Fruit fly (Drosophila melanogaster) whole organism, embryonic: Measurements from ENCODE around the gene His3.3A.

ENCODE experiments used
- Atf6 ChIP-seq: fragments of 200-800 bp; sonication (Bioruptor generic); IDR thresholded peaks from 2 replicates; pipeline ENCODE4 v1.3.6; 2022; ENCODE audit warnings: missing biosample characterization, missing genetic modification characterization
- Awh ChIP-seq: fragments of 200-800 bp; sonication (Bioruptor generic); IDR thresholded peaks from 2 replicates; pipeline ENCODE4, ENCODE4 v1.3.6; 2022; ENCODE audit warnings: missing biosample characterization, missing genetic modification characterization
- CG10267 ChIP-seq: fragments of 200-800 bp; sonication (Bioruptor generic); optimal IDR thresholded peaks from 2 replicates; lab custom pipeline; 2018; ENCODE audit warnings: missing biosample characterization, mild to moderate bottlenecking, missing genetic modification characterization, moderate library complexity
- CG12942 ChIP-seq: fragments of 200-800 bp; sonication (Bioruptor generic); optimal IDR thresholded peaks from 3 replicates; lab custom pipeline; 2016; ENCODE audit warnings: missing biosample characterization, missing genetic modification characterization
- CG13123 ChIP-seq: fragments of 200-800 bp; sonication (Bioruptor generic); optimal IDR thresholded peaks from 2 replicates; lab custom pipeline; 2016; ENCODE audit warnings: missing biosample characterization, missing genetic modification characterization
- CG13894 ChIP-seq: fragments of 200-800 bp; sonication (Bioruptor generic); optimal IDR thresholded peaks from 3 replicates; lab custom pipeline; 2018; ENCODE audit warnings: missing biosample characterization, mild to moderate bottlenecking, missing genetic modification characterization, moderate library complexity
- CG14965 ChIP-seq: fragments of 200-800 bp; sonication (Bioruptor generic); optimal IDR thresholded peaks from 2 replicates; lab custom pipeline; 2016; ENCODE audit warnings: missing biosample characterization, missing genetic modification characterization, borderline replicate concordance
- CG16779 ChIP-seq: fragments of 200-800 bp; sonication (Bioruptor generic); IDR thresholded peaks from 2 replicates; pipeline ENCODE4 v1.3.6; 2022; ENCODE audit warnings: missing biosample characterization, missing genetic modification characterization
- CG16863 ChIP-seq: fragments of 200-800 bp; sonication (Bioruptor generic); optimal IDR thresholded peaks from 3 replicates; lab custom pipeline; 2016; ENCODE audit warnings: missing biosample characterization, missing genetic modification characterization
- CG17612 ChIP-seq: fragments of 200-800 bp; sonication (Bioruptor generic); IDR thresholded peaks from 2 replicates; pipeline ENCODE4 v1.3.6; 2022; ENCODE audit warnings: missing biosample characterization, missing genetic modification characterization
- CG2202 ChIP-seq: fragments of 200-800 bp; sonication (Bioruptor generic); optimal IDR thresholded peaks from 2 replicates; lab custom pipeline; 2018; ENCODE audit warnings: missing biosample characterization, mild to moderate bottlenecking, missing genetic modification characterization
- CG3163 ChIP-seq: fragments of 200-800 bp; sonication (Bioruptor generic); optimal IDR thresholded peaks from 3 replicates; lab custom pipeline; 2016; ENCODE audit warnings: missing biosample characterization, missing genetic modification characterization
- CG3281 ChIP-seq: fragments of 200-800 bp; sonication (Bioruptor generic); optimal IDR thresholded peaks from 3 replicates; lab custom pipeline; 2017; ENCODE audit warnings: missing biosample characterization, mild to moderate bottlenecking, missing genetic modification characterization
- CG3407 ChIP-seq: fragments of 200-800 bp; sonication (Bioruptor generic); optimal IDR thresholded peaks from 2 replicates; lab custom pipeline; 2018; ENCODE audit warnings: missing biosample characterization, mild to moderate bottlenecking, missing genetic modification characterization
- CG6689 ChIP-seq: fragments of 200-800 bp; sonication (Bioruptor generic); IDR thresholded peaks from 2 replicates; pipeline ENCODE4 v1.3.6; 2022; ENCODE audit warnings: missing biosample characterization, missing genetic modification characterization
- CG6854 ChIP-seq: fragments of 200-800 bp; sonication (Bioruptor generic); optimal IDR thresholded peaks from 3 replicates; lab custom pipeline; 2017; ENCODE audit warnings: missing biosample characterization, mild to moderate bottlenecking, missing genetic modification characterization
- CG7372 ChIP-seq: fragments of 200-800 bp; sonication (Bioruptor generic); IDR thresholded peaks from 2 replicates; pipeline ENCODE4 v1.3.6; 2022; ENCODE audit warnings: missing biosample characterization, missing genetic modification characterization
- CG7839 ChIP-seq: fragments of 200-800 bp; sonication (Bioruptor generic); optimal IDR thresholded peaks from 3 replicates; lab custom pipeline; 2018; ENCODE audit warnings: missing biosample characterization, mild to moderate bottlenecking, missing genetic modification characterization, moderate library complexity
- CG8290 ChIP-seq, 3 experiments: fragments of 200-800 bp; sonication (Bioruptor generic); optimal IDR thresholded peaks; 2 replicates each; lab custom pipeline; 2016 to 2019; ENCODE audit warnings: missing biosample characterization in 3 of 3, missing genetic modification characterization in 3 of 3, mild to moderate bottlenecking in 2 of 3, moderate library complexity in 1 of 3
- CG8944 ChIP-seq: fragments of 200-800 bp; sonication (Bioruptor generic); optimal IDR thresholded peaks from 3 replicates; lab custom pipeline; 2016; ENCODE audit warnings: missing biosample characterization, missing genetic modification characterization
- CG9817 ChIP-seq: fragments of 200-800 bp; sonication (Bioruptor generic); optimal IDR thresholded peaks from 2 replicates; lab custom pipeline; 2018; ENCODE audit warnings: missing biosample characterization, mild to moderate bottlenecking, missing genetic modification characterization, moderate library complexity
- CTCF ChIP-seq: fragments of 200-800 bp; sonication (Bioruptor generic); optimal IDR thresholded peaks from 2 replicates; lab custom pipeline; 2017; ENCODE audit warnings: missing biosample characterization, mild to moderate bottlenecking, missing genetic modification characterization, moderate library complexity
- Dll ChIP-seq: fragments of 200-800 bp; sonication (Bioruptor generic); IDR thresholded peaks from 4 replicates; pipeline ENCODE4 v1.3.6; 2022; ENCODE audit warnings: missing biosample characterization, missing genetic modification characterization; ENCODE audit not compliant: partially characterized antibody
- Hand ChIP-seq: fragments of 200-800 bp; sonication (Bioruptor generic); optimal IDR thresholded peaks from 2 replicates; lab custom pipeline; 2017; ENCODE audit warnings: mild to moderate bottlenecking, missing biosample characterization, missing genetic modification reagents, missing genetic modification characterization
- Hr39 ChIP-seq: fragments of >200 bp; optimal IDR thresholded peaks from 2 replicates; lab custom pipeline; 2017
- Optix ChIP-seq: fragments of 200-800 bp; sonication (Bioruptor generic); IDR thresholded peaks from 3 replicates; pipeline ENCODE4 v1.3.6; 2022; ENCODE audit warnings: missing biosample characterization, missing genetic modification characterization
- Poxn ChIP-seq: fragments of 200-800 bp; sonication (Bioruptor generic); IDR thresholded peaks from 2 replicates; pipeline ENCODE4 v1.3.6; 2022; ENCODE audit warnings: missing biosample characterization, missing genetic modification characterization
- Tbp ChIP-seq: fragments of >200 bp; optimal IDR thresholded peaks from 2 replicates; lab custom pipeline; 2018; ENCODE audit warnings: missing biosample characterization, missing genetic modification characterization
- Xbp1 ChIP-seq: fragments of 200-800 bp; sonication (Bioruptor generic); optimal IDR thresholded peaks from 3 replicates; lab custom pipeline; 2016; ENCODE audit warnings: missing biosample characterization, mild to moderate bottlenecking, missing genetic modification characterization
- ase ChIP-seq: fragments of 200-800 bp; sonication (Bioruptor generic); IDR thresholded peaks from 3 replicates; pipeline ENCODE4 v1.3.6; 2022; ENCODE audit warnings: missing biosample characterization, missing genetic modification characterization
- cg ChIP-seq: fragments of 200-800 bp; sonication (Bioruptor generic); optimal IDR thresholded peaks from 3 replicates; lab custom pipeline; 2019; ENCODE audit warnings: missing biosample characterization, mild to moderate bottlenecking, missing genetic modification characterization, moderate library complexity
- cwo ChIP-seq: fragments of 200-800 bp; sonication (Bioruptor generic); optimal IDR thresholded peaks from 3 replicates; lab custom pipeline; 2017; ENCODE audit warnings: missing biosample characterization, missing genetic modification characterization, mild to moderate bottlenecking, moderate library complexity, missing genetic modification reagents
- dati ChIP-seq: fragments of 200-800 bp; sonication (Bioruptor generic); IDR thresholded peaks from 2 replicates; pipeline ENCODE4 v1.3.6; 2022; ENCODE audit warnings: missing biosample characterization, missing genetic modification characterization
- dm ChIP-seq: fragments of 200-800 bp; sonication (Bioruptor generic); optimal IDR thresholded peaks from 3 replicates; lab custom pipeline; 2016; ENCODE audit warnings: missing biosample characterization, missing genetic modification characterization
- dpn ChIP-seq, 2 experiments: fragments of 200-800 bp; sonication (Bioruptor generic); optimal IDR thresholded peaks; 3 replicates each; lab custom pipeline; 2016; ENCODE audit warnings: missing biosample characterization in 2 of 2, missing genetic modification characterization in 2 of 2
- en ChIP-seq: fragments of 200-800 bp; sonication (Bioruptor generic); optimal IDR thresholded peaks from 2 replicates; lab custom pipeline; 2016; ENCODE audit warnings: missing biosample characterization, missing genetic modification characterization
- ewg ChIP-seq: fragments of 200-800 bp; sonication (Bioruptor generic); optimal IDR thresholded peaks from 3 replicates; lab custom pipeline; 2017; ENCODE audit warnings: mild to moderate bottlenecking, missing biosample characterization, missing genetic modification reagents, missing genetic modification characterization
- gce ChIP-seq: fragments of 200-800 bp; sonication (Bioruptor generic); IDR thresholded peaks from 3 replicates; pipeline ENCODE4 v1.3.6; 2022; ENCODE audit warnings: missing biosample characterization, missing genetic modification characterization
- gro ChIP-seq: fragments of 200-800 bp; sonication (Bioruptor generic); optimal IDR thresholded peaks from 2 replicates; lab custom pipeline; 2016; ENCODE audit warnings: missing biosample characterization, missing genetic modification characterization
- klu ChIP-seq: fragments of 200-800 bp; sonication (Bioruptor generic); IDR thresholded peaks from 2 replicates; pipeline ENCODE4 v1.3.6; 2022; ENCODE audit warnings: missing biosample characterization, missing genetic modification characterization
- lmd ChIP-seq: fragments of 200-800 bp; sonication (Bioruptor generic); IDR thresholded peaks from 2 replicates; pipeline ENCODE4 v1.3.6; 2022; ENCODE audit warnings: missing biosample characterization, missing genetic modification characterization
- maf-S ChIP-seq: fragments of 200-800 bp; sonication (Bioruptor generic); optimal IDR thresholded peaks from 2 replicates; lab custom pipeline; 2016; ENCODE audit warnings: missing biosample characterization, missing genetic modification characterization
- pb ChIP-seq: fragments of 200-800 bp; sonication (Bioruptor generic); optimal IDR thresholded peaks from 3 replicates; lab custom pipeline; 2016; ENCODE audit warnings: missing biosample characterization, missing genetic modification characterization
- sens ChIP-seq: fragments of 200-800 bp; sonication (Bioruptor generic); peaks from one replicate; lab custom pipeline; 2016; ENCODE audit warnings: missing biosample characterization, missing genetic modification characterization
- sima ChIP-seq: fragments of 200-800 bp; sonication (Bioruptor generic); optimal IDR thresholded peaks from 2 replicates; lab custom pipeline; 2016; ENCODE audit warnings: missing biosample characterization, missing genetic modification characterization
- ssp ChIP-seq: fragments of 200-800 bp; sonication (Bioruptor generic); IDR thresholded peaks from 2 replicates; pipeline ENCODE4 v1.3.6; 2022; ENCODE audit warnings: missing biosample characterization, missing genetic modification characterization
- stc ChIP-seq: fragments of 200-800 bp; sonication (Bioruptor generic); IDR thresholded peaks from 2 replicates; pipeline ENCODE4 v1.3.6; 2022; ENCODE audit warnings: missing biosample characterization, missing genetic modification characterization
- tap ChIP-seq: fragments of 200-800 bp; optimal IDR thresholded peaks from 3 replicates; lab custom pipeline; 2019; ENCODE audit warnings: missing biosample characterization, mild to moderate bottlenecking, missing genetic modification characterization, moderate library complexity
- tgo ChIP-seq: fragments of 200-800 bp; sonication (Bioruptor generic); IDR thresholded peaks from 3 replicates; pipeline ENCODE4 v1.3.6; 2022; ENCODE audit warnings: missing biosample characterization, missing genetic modification characterization
- tin ChIP-seq: fragments of 200-800 bp; sonication (Bioruptor generic); optimal IDR thresholded peaks from 3 replicates; lab custom pipeline; 2016; ENCODE audit warnings: missing biosample characterization, missing genetic modification characterization
- ttk ChIP-seq: fragments of 200-800 bp; sonication (Bioruptor generic); IDR thresholded peaks from 2 replicates; pipeline ENCODE4 v2.1.2; 2022; ENCODE audit warnings: missing biosample characterization, missing genetic modification characterization
- twi ChIP-seq: fragments of 200-800 bp; optimal IDR thresholded peaks from 2 replicates; lab custom pipeline; 2019; ENCODE audit warnings: missing biosample characterization, mild to moderate bottlenecking, missing genetic modification characterization, moderate library complexity
- z ChIP-seq: fragments of 200-800 bp; sonication (Bioruptor generic); IDR thresholded peaks from 3 replicates; pipeline ENCODE4 v1.3.6; 2022; ENCODE audit warnings: missing biosample characterization, missing genetic modification characterization

Gene His3.3A

dm6 chr2L:5010784-5011260, 44.0 kb upstream of the His3.3A start, which contains the start of the genes CG31917, Tfb5 and SelT (continued):
- TF ChIP-seq CG3281 (GFP tag; lab: Kevin White, UChicago) = no peak
- TF ChIP-seq ttk = no peak
- TF ChIP-seq tgo = peak; percentile 43; the same call in 1 of the 3 replicates
- no peak for TF ChIP-seq klu (GFP tag; lab: Robert Waterston, UW)
- no peak for TF ChIP-seq CG6854 (GFP tag; lab: Kevin White, UChicago)
- TF ChIP-seq Optix = no peak
- no peak for TF ChIP-seq en (GFP tag; lab: Kevin White, UChicago)
- TF ChIP-seq Tbp = no peak
- peak; percentile 2 for TF ChIP-seq CG3163
- peak; percentile 28 for TF ChIP-seq cwo (GFP tag; lab: Kevin White, UChicago)
- TF ChIP-seq ewg (GFP tag; lab: Kevin White, UChicago) = peak; percentile 36
- TF ChIP-seq CTCF (GFP tag; lab: Kevin White, UChicago) = no peak
- TF ChIP-seq sima = no peak
- peak; percentile 16 to 67 for TF ChIP-seq dpn (GFP tag; optimal IDR thresholded peaks at IDR 0.05; lab: Kevin White, UChicago)
- no peak for TF ChIP-seq z (GFP tag; lab: Robert Waterston, UW)
- TF ChIP-seq dm = peak; percentile 62
- TF ChIP-seq CG16863 (GFP tag; lab: Kevin White, UChicago) = peak; percentile 57
- peak; percentile 59 for TF ChIP-seq CG12942 (GFP tag; lab: Kevin White, UChicago)
- TF ChIP-seq gce (GFP tag; lab: Robert Waterston, UW) = no peak
- no peak for TF ChIP-seq CG3407 (GFP tag; lab: Kevin White, UChicago)
- peak; percentile 32 for TF ChIP-seq maf-S
- no peak for TF ChIP-seq CG14965 (GFP tag; lab: Kevin White, UChicago)
- 0 out of 2 replicates have a peak, but pooled peaks have one; percentile 21 for TF ChIP-seq CG7372 (GFP tag; lab: Robert Waterston, UW)
- peak; percentile 45 for TF ChIP-seq gro (GFP tag; lab: Kevin White, UChicago)
- peak; percentile 64 for TF ChIP-seq CG8290 (GFP tag; optimal IDR thresholded peaks at IDR 0.05; lab: Kevin White, UChicago)
- no peak for TF ChIP-seq CG8290 (tag; optimal IDR thresholded peaks at IDR 0.05; lab: Kevin White, UChicago)
- peak; percentile 89 for TF ChIP-seq Dll (GFP tag; lab: Robert Waterston, UW)
- TF ChIP-seq CG9817 (tag; lab: Kevin White, UChicago) = peak; percentile 75
- no peak for TF ChIP-seq Poxn (GFP tag; lab: Robert Waterston, UW)
- TF ChIP-seq dati = no peak
- no peak for TF ChIP-seq CG16779
- TF ChIP-seq sens (GFP tag; lab: Kevin White, UChicago) = peak; percentile 89
- TF ChIP-seq CG8944 (GFP tag; lab: Kevin White, UChicago) = peak; percentile 36
- peak; percentile 59 for TF ChIP-seq CG7839 (tag; lab: Kevin White, UChicago)
- no peak for TF ChIP-seq Hand (GFP tag; lab: Kevin White, UChicago)
- TF ChIP-seq twi (tag; lab: Kevin White, UChicago) = peak; percentile 50
- no peak for TF ChIP-seq CG17612 (GFP tag; lab: Robert Waterston, UW)
- TF ChIP-seq CG2202 (tag; lab: Kevin White, UChicago) = no peak
- no peak for TF ChIP-seq pb (GFP tag; lab: Kevin White, UChicago)
- no peak for TF ChIP-seq CG13894 (tag; lab: Kevin White, UChicago)
- TF ChIP-seq tin (GFP tag; lab: Kevin White, UChicago) = peak; percentile 51
- TF ChIP-seq Xbp1 = peak; percentile 65
- no peak for TF ChIP-seq cg (GFP tag; lab: Kevin White, UChicago)
- 0 out of 2 replicates have a peak, but pooled peaks have one; percentile 16 for TF ChIP-seq lmd (GFP tag; lab: Robert Waterston, UW)
- TF ChIP-seq stc (GFP tag; lab: Robert Waterston, UW) = no peak
- 0 out of 2 replicates have a peak, but pooled peaks have one; percentile 23 for TF ChIP-seq ssp (GFP tag; lab: Robert Waterston, UW)
- TF ChIP-seq Awh (GFP tag; lab: Robert Waterston, UW) = no peak
- TF ChIP-seq Hr39 = no peak
- no peak; the same call in 1 of the 2 replicates for TF ChIP-seq CG6689
- no peak for TF ChIP-seq ase (GFP tag; lab: Robert Waterston, UW)
- TF ChIP-seq CG13123 (GFP tag; lab: Kevin White, UChicago) = no peak
- TF ChIP-seq CG10267 (tag; lab: Kevin White, UChicago) = peak; percentile 52
- no peak for TF ChIP-seq tap (tag; lab: Kevin White, UChicago)
- peak; percentile 30; the same call in 1 of the 2 replicates for TF ChIP-seq Atf6 (GFP tag; lab: Robert Waterston, UW)
